Worm (Caenorhabditis elegans): ENCODE data around the gene prp-40.

Gene prp-40

ce11 chrIII:9516148-9516547 lies 5.7 kb upstream of the prp-40 start, which contains the start of gene F55H2.7:
Gene F55H2.7, minus strand, starts transcription at chrIII:9516248.
- TF ChIP-seq dve-1 (tag; optimal IDR thresholded peaks at IDR 0.05; ENCODE audit: insufficient read depth), result no peak
- no peak for TF ChIP-seq daf-16 (GFP tag; optimal IDR thresholded peaks at IDR 0.05)
- peak; percentile 5 for TF ChIP-seq daf-16 (tag; optimal IDR thresholded peaks at IDR 0.05)

DNA sequence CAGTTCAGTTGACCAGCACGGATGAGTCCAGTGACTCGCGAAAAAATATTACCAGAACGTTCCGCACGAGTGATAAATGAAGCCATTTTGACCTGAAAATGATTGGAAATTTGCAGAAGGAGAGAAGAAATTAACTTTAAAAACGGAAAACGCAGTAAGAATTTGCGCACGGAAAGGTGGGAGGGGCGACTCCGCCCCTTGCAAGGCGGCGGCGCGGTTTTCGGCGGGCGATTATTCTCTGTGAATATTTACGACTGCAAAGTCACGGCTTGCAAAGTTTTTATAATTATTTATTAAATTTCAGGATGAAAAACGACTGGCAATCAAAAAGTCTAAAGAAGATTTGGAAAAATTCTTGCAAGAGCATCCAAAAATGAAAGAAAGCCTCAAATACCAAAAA lies 1.7 kb downstream of the prp-40 start, which contains the start of gene mrps-23:
mrps-23 (minus strand) TSS at position 92 of the 400 bp plus-strand sequence.
- no peak for TF ChIP-seq hmg-1.1 (GFP tag; IDR thresholded peaks at IDR 0.05)
- TF ChIP-seq ctbp-1 (GFP tag; IDR thresholded peaks at IDR 0.05), result no peak
- TF ChIP-seq dve-1 (tag; optimal IDR thresholded peaks at IDR 0.05; ENCODE audit: insufficient read depth), result peak; percentile 11
- TF ChIP-seq dpl-1 (GFP tag; optimal IDR thresholded peaks at IDR 0.05), result peak; percentile 14
- no peak for TF ChIP-seq lin-39 (tag; optimal IDR thresholded peaks at IDR 0.05)
- TF ChIP-seq lin-38 (GFP tag; IDR thresholded peaks at IDR 0.05), result peak; percentile 41
- no peak for TF ChIP-seq zip-2 (tag; optimal IDR thresholded peaks at IDR 0.05)
- no peak for TF ChIP-seq pqm-1 (tag; optimal IDR thresholded peaks at IDR 0.05)
- no peak for TF ChIP-seq pha-4 (GFP tag; IDR thresholded peaks at IDR 0.05)
- no peak for TF ChIP-seq pha-4 (tag; optimal IDR thresholded peaks at IDR 0.05)
- TF ChIP-seq nhr-41 (GFP tag; IDR thresholded peaks at IDR 0.05), result no peak
- TF ChIP-seq nhr-10 (tag; optimal IDR thresholded peaks at IDR 0.05), result no peak
- TF ChIP-seq daf-8 (GFP tag; IDR thresholded peaks at IDR 0.05), result no peak
- no peak for TF ChIP-seq madf-9 (GFP tag; conservative IDR thresholded peaks at IDR 0.05)
- TF ChIP-seq spr-1 (tag; optimal IDR thresholded peaks at IDR 0.05), result peak; percentile 12
- TF ChIP-seq ceh-82 (tag; optimal IDR thresholded peaks at IDR 0.05), result no peak
- TF ChIP-seq daf-16 (GFP tag; optimal IDR thresholded peaks at IDR 0.05), result no peak
- peak; percentile 5 for TF ChIP-seq daf-16 (tag; optimal IDR thresholded peaks at IDR 0.05)
- TF ChIP-seq nhr-6 (tag; optimal IDR thresholded peaks at IDR 0.05), result no peak
- no peak for TF ChIP-seq sdz-12 (GFP tag; optimal IDR thresholded peaks at IDR 0.05)
- TF ChIP-seq hlh-11 (tag; optimal IDR thresholded peaks at IDR 0.05), result peak; percentile 4
- no peak for TF ChIP-seq egl-27 (tag; optimal IDR thresholded peaks at IDR 0.05)
- peak; percentile 60 for TF ChIP-seq mes-2 (tag; optimal IDR thresholded peaks at IDR 0.05; ENCODE audit: poor library complexity, severe bottlenecking)
- TF ChIP-seq Y5F2A.4 (GFP tag; optimal IDR thresholded peaks at IDR 0.05), result no peak
- no peak for TF ChIP-seq unc-39 (tag; optimal IDR thresholded peaks at IDR 0.05)
- peak in 1 of 2 experiments; percentile 42 for TF ChIP-seq lsy-2 (tag; optimal IDR thresholded peaks at IDR 0.05)

DNA sequence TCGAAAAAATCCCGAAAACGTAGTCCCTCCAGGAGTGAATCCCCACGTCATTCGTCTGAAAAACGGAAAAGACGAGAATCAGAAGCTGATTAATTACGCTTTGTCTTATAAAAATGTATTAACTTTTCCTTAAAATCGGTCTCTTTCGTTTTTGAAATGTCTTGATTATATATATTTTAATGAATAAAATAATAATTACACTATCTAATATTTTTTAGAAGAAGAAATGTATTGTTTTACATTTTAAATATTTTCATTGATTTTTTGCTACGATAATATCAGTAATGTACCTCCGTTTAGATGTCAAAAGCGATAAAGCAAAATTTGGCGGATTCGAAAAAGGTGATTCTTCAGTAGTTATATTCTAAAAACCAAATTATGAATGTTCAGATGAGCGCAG lies 3.4 kb downstream of the prp-40 start, which contains the start of gene trpp-3:
trpp-3 (plus strand) TSS at position 301 of the 400 bp plus-strand sequence.
- TF ChIP-seq dmd-9 (GFP tag; IDR thresholded peaks at IDR 0.05) (no peak), dpl-1 (GFP tag; optimal IDR thresholded peaks at IDR 0.05) (no peak), lin-39 (tag; optimal IDR thresholded peaks at IDR 0.05) (no peak), Y75B8A.6 (GFP tag; IDR thresholded peaks at IDR 0.05) (no peak)

DNA sequence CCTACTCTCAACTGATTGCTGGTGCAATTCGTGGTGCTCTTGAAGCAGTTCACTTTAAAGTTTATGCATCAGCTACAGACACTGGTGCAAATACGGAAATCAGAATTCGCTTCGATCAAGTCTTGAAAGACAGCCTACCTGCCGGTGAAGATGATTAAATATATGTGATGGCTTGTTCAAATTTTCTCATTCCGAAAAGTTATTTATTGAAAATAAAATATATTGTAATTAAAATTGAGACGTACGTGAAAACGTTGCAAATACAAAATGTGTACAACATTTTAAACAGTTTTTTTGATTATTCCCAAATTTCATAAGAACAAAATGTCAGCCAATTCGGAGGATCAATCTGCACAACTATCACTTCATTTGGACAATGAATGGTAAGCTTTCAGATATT lies 5.0 kb downstream of the prp-40 start, which contains the start of gene ZK1098.6:
ZK1098.6 (plus strand) TSS at position 301 of the 400 bp plus-strand sequence.
- no peak for TF ChIP-seq attf-4 (tag; optimal IDR thresholded peaks at IDR 0.05)
- TF ChIP-seq gei-8 (GFP tag; optimal IDR thresholded peaks at IDR 0.05), result no peak
- no peak for TF ChIP-seq T26A8.4 (GFP tag; IDR thresholded peaks at IDR 0.05)
- TF ChIP-seq nhr-42 (GFP tag; IDR thresholded peaks at IDR 0.05), result no peak
- TF ChIP-seq lin-13 (GFP tag; optimal IDR thresholded peaks at IDR 0.05), result no peak
- no peak for TF ChIP-seq nhr-77 (tag; optimal IDR thresholded peaks at IDR 0.05)
- no peak for TF ChIP-seq zag-1 (tag; optimal IDR thresholded peaks at IDR 0.05)
- no peak for TF ChIP-seq madf-9 (GFP tag; conservative IDR thresholded peaks at IDR 0.05)
- no peak for TF ChIP-seq zip-2 (tag; optimal IDR thresholded peaks at IDR 0.05)
- TF ChIP-seq tra-1 (GFP tag; IDR thresholded peaks at IDR 0.05), result no peak
- no peak for TF ChIP-seq duxl-1 (tag; optimal IDR thresholded peaks at IDR 0.05; ENCODE audit: poor library complexity)
- no peak for TF ChIP-seq spr-3 (GFP tag; optimal IDR thresholded peaks at IDR 0.05)
- no peak for TF ChIP-seq D1046.2 (GFP tag; IDR thresholded peaks at IDR 0.05)
- no peak for TF ChIP-seq zip-11 (GFP tag; IDR thresholded peaks at IDR 0.05)
- TF ChIP-seq cey-2 (tag; optimal IDR thresholded peaks at IDR 0.05; ENCODE audit: borderline replicate concordance, insufficient read depth), result no peak
- no peak for TF ChIP-seq daf-8 (GFP tag; IDR thresholded peaks at IDR 0.05)
- TF ChIP-seq snpc-4 (tag; optimal IDR thresholded peaks at IDR 0.05), result no peak
- TF ChIP-seq lsy-2 (tag; optimal IDR thresholded peaks at IDR 0.05), result no peak
- TF ChIP-seq mxl-2 (GFP tag; conservative IDR thresholded peaks at IDR 0.05), result no peak
- TF ChIP-seq rbr-2 (tag; optimal IDR thresholded peaks at IDR 0.05), result no peak
